Worm (Caenorhabditis elegans): ENCODE measurements around the gene atg-18.
A peak's percentile ranks its signal among the peaks of the same experiment; 100 is the strongest.

The atg-18 gene

DNA sequence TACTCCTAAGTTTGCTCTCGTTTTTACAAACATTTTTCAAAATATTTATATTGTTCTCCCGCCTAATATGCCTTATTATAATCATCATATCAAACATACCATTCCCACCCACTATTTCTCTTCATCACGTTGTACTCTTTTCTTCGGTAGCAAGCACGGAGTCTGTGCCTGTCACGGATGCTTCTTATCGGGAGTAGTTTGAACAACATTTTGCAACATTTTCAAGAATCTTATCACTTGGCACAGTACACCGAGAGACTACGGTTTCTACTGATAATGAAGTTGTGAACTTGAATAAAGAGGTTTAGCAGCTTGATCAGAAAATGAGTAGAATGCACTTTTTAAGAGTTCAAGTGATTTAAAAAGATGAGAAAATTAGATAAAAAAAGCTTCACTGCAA lies 17.1 kb upstream of the atg-18 start:
- peak; percentile 17; the same call in 1 of the 2 replicates for TF ChIP-seq dox-1 (GFP tag; IDR thresholded peaks at IDR 0.05)
- no peak for TF ChIP-seq Y53F4B.3 (GFP tag; IDR thresholded peaks at IDR 0.05)
- peak; percentile 93 for TF ChIP-seq nhr-80 (tag; optimal IDR thresholded peaks at IDR 0.05)

DNA sequence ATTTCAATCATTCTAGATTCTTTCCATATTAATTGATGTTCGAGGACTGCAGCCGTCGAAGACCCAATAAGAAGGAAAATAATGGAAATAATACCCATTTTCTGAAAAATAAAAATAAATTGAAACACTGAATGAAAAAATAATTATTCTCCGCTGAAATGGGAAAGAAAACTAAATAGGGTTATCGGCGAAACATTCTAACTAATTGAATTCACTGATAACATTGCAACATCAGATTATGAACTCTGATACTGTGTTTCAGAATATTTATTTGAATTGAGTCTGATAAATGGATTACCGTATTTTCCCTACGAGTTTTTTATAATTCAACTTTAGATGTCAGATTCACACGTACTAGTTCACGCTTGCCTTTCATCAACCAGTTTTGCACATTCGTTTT lies 12.0 kb upstream of the atg-18 start, which contains the start of gene asp-13:
TSS of gene asp-13 (minus strand) at position 101 of the 400 bp plus-strand sequence.
- no peak for TF ChIP-seq tlf-1 (GFP tag; optimal IDR thresholded peaks at IDR 0.05)
- TF ChIP-seq xnd-1 (tag; optimal IDR thresholded peaks at IDR 0.05): no peak
- no peak for TF ChIP-seq attf-6 (GFP tag; IDR thresholded peaks at IDR 0.05)
- no peak for TF ChIP-seq him-1 (tag; optimal IDR thresholded peaks at IDR 0.05)
- TF ChIP-seq lin-40 (tag; optimal IDR thresholded peaks at IDR 0.05): no peak
- TF ChIP-seq ztf-26 (tag; optimal IDR thresholded peaks at IDR 0.05): no peak
- TF ChIP-seq nhr-80 (tag; optimal IDR thresholded peaks at IDR 0.05): peak; percentile 12
- TF ChIP-seq snpc-1.1 (tag; optimal IDR thresholded peaks at IDR 0.05; ENCODE audit: insufficient read depth): no peak

DNA sequence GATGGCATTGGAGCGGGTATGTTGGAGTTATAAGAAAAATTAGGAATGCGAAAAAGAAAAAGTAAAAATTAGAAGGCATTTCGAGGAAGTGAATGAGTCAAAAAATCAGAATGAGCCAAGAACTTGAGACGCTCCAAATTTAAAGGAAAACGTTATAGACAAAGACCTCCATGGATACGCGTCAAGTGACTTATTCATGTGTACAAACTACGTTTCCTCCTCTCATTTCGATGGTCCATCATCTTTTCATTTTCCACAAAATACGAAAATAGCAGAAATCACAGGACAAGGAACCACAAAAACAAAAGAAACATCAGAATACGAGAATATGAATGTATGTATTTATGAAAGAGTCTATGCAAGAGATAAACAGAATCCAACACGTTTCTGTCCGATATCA lies 10.1 kb upstream of the atg-18 start, which contains the start of gene F28A12.3:
TSS of gene F28A12.3 (minus strand) at position 101 of the 400 bp plus-strand sequence.
- TF ChIP-seq mcd-1 (GFP tag; IDR thresholded peaks at IDR 0.05) (no peak), gei-17 (GFP tag; optimal IDR thresholded peaks at IDR 0.05) (no peak), snpc-1.3 (tag; optimal IDR thresholded peaks at IDR 0.05; ENCODE audit: insufficient read depth) (no peak), zim-3 (tag; optimal IDR thresholded peaks at IDR 0.05) (no peak), aptf-2 (GFP tag; conservative IDR thresholded peaks at IDR 0.05) (no peak), lir-1 (GFP tag; conservative IDR thresholded peaks at IDR 0.05) (no peak), D2030.7 (GFP tag; IDR thresholded peaks at IDR 0.05) (no peak), athp-1 (tag; optimal IDR thresholded peaks at IDR 0.05) (no peak), sdz-38 (tag; optimal IDR thresholded peaks at IDR 0.05) (no peak), rpc-1 (optimal IDR thresholded peaks at IDR 0.05) (no peak), rpc-1 (tag; optimal IDR thresholded peaks at IDR 0.05) (no peak), B0035.1 (tag; optimal IDR thresholded peaks at IDR 0.05) (no peak), ceh-79 (tag; optimal IDR thresholded peaks at IDR 0.05) (no peak), rcor-1 (GFP tag; IDR thresholded peaks at IDR 0.05) (no peak), sptf-2 (GFP tag; optimal IDR thresholded peaks at IDR 0.05) (no peak), Y56A3A.18 (GFP tag; IDR thresholded peaks at IDR 0.05) (no peak), madf-6 (GFP tag; IDR thresholded peaks at IDR 0.05) (no peak)

DNA sequence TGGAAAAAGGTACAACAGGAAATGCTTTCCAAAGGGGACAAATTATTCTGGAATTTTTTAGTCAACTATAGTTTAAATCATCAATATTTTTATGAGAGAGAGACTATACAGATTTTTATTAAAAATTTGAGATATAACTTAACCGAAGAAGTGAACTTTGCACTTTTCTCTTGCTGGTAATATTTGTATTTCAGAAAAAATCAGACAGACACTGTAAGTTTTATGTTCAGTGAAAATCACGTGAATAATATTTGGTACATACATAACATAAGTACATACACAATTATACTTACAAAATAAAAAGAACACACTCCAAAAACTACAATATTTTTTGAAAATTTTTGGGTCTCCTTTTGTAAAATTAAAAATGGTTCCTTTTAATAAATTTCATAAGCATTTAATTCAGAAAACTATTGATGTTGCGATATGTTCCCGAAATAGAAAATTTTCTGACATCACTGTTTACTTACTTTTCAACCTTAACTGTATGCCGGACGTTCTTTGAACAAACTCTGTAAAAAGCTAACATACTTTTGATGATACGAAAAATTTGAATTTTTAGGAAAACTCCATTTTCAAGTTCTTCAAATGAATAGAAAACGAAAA lies 6.6 kb upstream of the atg-18 start, which contains the start of the genes F28A12.10 and acd-4:
TSS of gene F28A12.10 (minus strand) at position 101 of the 606 bp plus-strand sequence.
TSS of gene acd-4 (plus strand) at position 556 of the 606 bp plus-strand sequence.
- TF ChIP-seq Y95B8A.8 (GFP tag; IDR thresholded peaks at IDR 0.05) (no peak), gei-17 (GFP tag; optimal IDR thresholded peaks at IDR 0.05) (no peak), T07F8.4 (tag; optimal IDR thresholded peaks at IDR 0.05) (no peak), tbp1 (GFP tag; optimal IDR thresholded peaks at IDR 0.05) (no peak), F57A8.1 (GFP tag; optimal IDR thresholded peaks at IDR 0.05) (no peak), xnd-1 (tag; optimal IDR thresholded peaks at IDR 0.05) (no peak), hmg-20 (GFP tag; IDR thresholded peaks at IDR 0.05) (no peak), attf-3 (GFP tag; conservative IDR thresholded peaks at IDR 0.05) (no peak), F39B2.1 (GFP tag; IDR thresholded peaks at IDR 0.05) (no peak), let-607 (tag; optimal IDR thresholded peaks at IDR 0.05) (no peak), egl-18 (GFP tag; IDR thresholded peaks at IDR 0.05) (no peak), zfh-2 (GFP tag; conservative IDR thresholded peaks at IDR 0.05) (no peak), ceh-58 (GFP tag; IDR thresholded peaks at IDR 0.05) (no peak), snpc-1.3 (tag; optimal IDR thresholded peaks at IDR 0.05; ENCODE audit: insufficient read depth) (no peak), lin-40 (tag; optimal IDR thresholded peaks at IDR 0.05) (no peak), egrh-3 (GFP tag; IDR thresholded peaks at IDR 0.05) (no peak), rcor-1 (GFP tag; IDR thresholded peaks at IDR 0.05) (no peak), zim-3 (tag; optimal IDR thresholded peaks at IDR 0.05) (no peak), Y53F4B.3 (GFP tag; IDR thresholded peaks at IDR 0.05) (no peak), unc-130 (GFP tag; optimal IDR thresholded peaks at IDR 0.05) (no peak)
